Fruit fly (Drosophila melanogaster) whole organism, embryonic: ENCODE results near the gene CG6685.

ENCODE experiments used
- Asciz ChIP-seq: fragments of 200-800 bp; sonication (Bioruptor generic); optimal IDR thresholded peaks from 2 replicates; lab custom pipeline; 2017; ENCODE audit warnings: missing biosample characterization, mild to moderate bottlenecking, missing genetic modification characterization, missing genetic modification reagents
- Blimp-1 ChIP-seq: fragments of 200-800 bp; sonication (Bioruptor generic); optimal IDR thresholded peaks from 3 replicates; lab custom pipeline; 2018; ENCODE audit warnings: missing biosample characterization, missing genetic modification characterization, mild to moderate bottlenecking, moderate library complexity, missing genetic modification reagents
- CG10267 ChIP-seq: fragments of 200-800 bp; sonication (Bioruptor generic); optimal IDR thresholded peaks from 2 replicates; lab custom pipeline; 2018; ENCODE audit warnings: missing biosample characterization, mild to moderate bottlenecking, missing genetic modification characterization, moderate library complexity
- CG12236 ChIP-seq: fragments of 200-800 bp; sonication (Bioruptor generic); optimal IDR thresholded peaks from 2 replicates; lab custom pipeline; 2016; ENCODE audit warnings: missing biosample characterization, missing genetic modification characterization
- CG13287 ChIP-seq: fragments of 200-800 bp; sonication (Bioruptor generic); IDR thresholded peaks from 2 replicates; pipeline ENCODE4 v1.3.6; 2022; ENCODE audit warnings: missing biosample characterization, missing genetic modification characterization; ENCODE audit not compliant: partially characterized antibody
- CG15514 ChIP-seq: fragments of 200-800 bp; sonication (Bioruptor generic); optimal IDR thresholded peaks from 3 replicates; lab custom pipeline; 2017; ENCODE audit warnings: missing biosample characterization, missing genetic modification characterization, mild to moderate bottlenecking, moderate library complexity, missing genetic modification reagents
- CG15696 ChIP-seq: fragments of 200-800 bp; sonication (Bioruptor generic); optimal IDR thresholded peaks from 2 replicates; lab custom pipeline; 2019; ENCODE audit warnings: missing biosample characterization, mild to moderate bottlenecking, missing genetic modification characterization, moderate library complexity
- CG1603 ChIP-seq: fragments of 200-800 bp; sonication (Bioruptor generic); optimal IDR thresholded peaks from 2 replicates; lab custom pipeline; 2019; ENCODE audit warnings: missing biosample characterization, mild to moderate bottlenecking, missing genetic modification characterization, moderate library complexity
- CG16779 ChIP-seq: fragments of 200-800 bp; sonication (Bioruptor generic); IDR thresholded peaks from 2 replicates; pipeline ENCODE4 v1.3.6; 2022; ENCODE audit warnings: missing biosample characterization, missing genetic modification characterization
- CG18599 ChIP-seq: fragments of 200-800 bp; sonication (Bioruptor generic); optimal IDR thresholded peaks from 3 replicates; lab custom pipeline; 2017; ENCODE audit warnings: missing biosample characterization, missing genetic modification characterization, mild to moderate bottlenecking, moderate library complexity, missing genetic modification reagents
- CG2202 ChIP-seq: fragments of 200-800 bp; sonication (Bioruptor generic); optimal IDR thresholded peaks from 2 replicates; lab custom pipeline; 2018; ENCODE audit warnings: missing biosample characterization, mild to moderate bottlenecking, missing genetic modification characterization
- CG30431 ChIP-seq: fragments of 200-800 bp; sonication (Bioruptor generic); optimal IDR thresholded peaks from 2 replicates; lab custom pipeline; 2017; ENCODE audit warnings: missing biosample characterization, missing genetic modification characterization
- CG31224 ChIP-seq: fragments of 200-800 bp; sonication (Bioruptor generic); IDR thresholded peaks from 2 replicates; pipeline ENCODE4 v1.3.6; 2022; ENCODE audit warnings: missing biosample characterization, missing genetic modification characterization
- CG33213 ChIP-seq: fragments of 200-800 bp; sonication (Bioruptor generic); optimal IDR thresholded peaks from 3 replicates; lab custom pipeline; 2016; ENCODE audit warnings: missing biosample characterization, missing genetic modification characterization
- CG34422 ChIP-seq: fragments of 200-800 bp; sonication (Bioruptor generic); IDR thresholded peaks from 3 replicates; pipeline ENCODE4 v1.3.6; 2022; ENCODE audit warnings: missing biosample characterization, missing genetic modification characterization
- CG4617 ChIP-seq: fragments of 200-800 bp; sonication (Bioruptor generic); optimal IDR thresholded peaks from 3 replicates; lab custom pipeline; 2016; ENCODE audit warnings: missing biosample characterization, missing genetic modification characterization, borderline replicate concordance
- CG7928 ChIP-seq: fragments of 200-800 bp; sonication (Bioruptor generic); optimal IDR thresholded peaks from 2 replicates; lab custom pipeline; 2017; ENCODE audit warnings: missing biosample characterization, mild to moderate bottlenecking, missing genetic modification characterization
- CG8281 ChIP-seq: fragments of 200-800 bp; sonication (Bioruptor generic); optimal IDR thresholded peaks from 2 replicates; lab custom pipeline; 2018; ENCODE audit warnings: missing biosample characterization, mild to moderate bottlenecking, missing genetic modification characterization, moderate library complexity
- CG8765 ChIP-seq: fragments of 200-800 bp; sonication (Bioruptor generic); IDR thresholded peaks from 2 replicates; pipeline ENCODE4 v1.3.6; 2022; ENCODE audit warnings: missing biosample characterization, missing genetic modification characterization
- CHES-1-like ChIP-seq: fragments of 200-800 bp; sonication (Bioruptor generic); optimal IDR thresholded peaks from 2 replicates; lab custom pipeline; 2016; ENCODE audit warnings: missing biosample characterization, missing genetic modification characterization
- CoRest ChIP-seq: fragments of 200-800 bp; sonication (Bioruptor generic); optimal IDR thresholded peaks from 3 replicates; lab custom pipeline; 2018; ENCODE audit warnings: missing biosample characterization, mild to moderate bottlenecking, missing genetic modification characterization, moderate library complexity
- Dp ChIP-seq: fragments of 200-800 bp; sonication (Bioruptor generic); optimal IDR thresholded peaks from 2 replicates; lab custom pipeline; 2018; ENCODE audit warnings: missing biosample characterization, mild to moderate bottlenecking, missing genetic modification characterization, moderate library complexity
- E2f1 ChIP-seq: fragments of 200-800 bp; sonication (Bioruptor generic); IDR thresholded peaks from 2 replicates; pipeline ENCODE4 v1.3.6; 2022; ENCODE audit warnings: missing biosample characterization, missing genetic modification characterization
- Ets97D ChIP-seq: fragments of 200-800 bp; sonication (Bioruptor generic); optimal IDR thresholded peaks from 3 replicates; lab custom pipeline; 2016; ENCODE audit warnings: missing biosample characterization, missing genetic modification characterization
- Hmr ChIP-seq: fragments of 200-800 bp; sonication (Bioruptor generic); optimal IDR thresholded peaks from 3 replicates; lab custom pipeline; 2017; ENCODE audit warnings: mild to moderate bottlenecking, missing biosample characterization, missing genetic modification reagents, missing genetic modification characterization
- Jarid2 ChIP-seq: fragments of 200-800 bp; sonication (Bioruptor generic); optimal IDR thresholded peaks from 3 replicates; lab custom pipeline; 2017; ENCODE audit warnings: mild to moderate bottlenecking, missing biosample characterization, missing genetic modification reagents, missing genetic modification characterization
- Lpt ChIP-seq: fragments of >200 bp; optimal IDR thresholded peaks from 2 replicates; lab custom pipeline; 2018; ENCODE audit warnings: missing biosample characterization, missing genetic modification characterization
- Pdp1 ChIP-seq, 2 experiments: fragments of 200-800 bp; sonication (Bioruptor generic); optimal IDR thresholded peaks; 3 replicates each; lab custom pipeline; 2016; ENCODE audit warnings: missing biosample characterization in 2 of 2, missing genetic modification characterization in 2 of 2, mild to moderate bottlenecking in 1 of 2, moderate library complexity in 1 of 2
- Scr ChIP-seq: fragments of 200-800 bp; sonication (Bioruptor generic); IDR thresholded peaks from 2 replicates; pipeline ENCODE4 v1.3.6; 2022; ENCODE audit warnings: missing biosample characterization, missing genetic modification characterization; ENCODE audit not compliant: partially characterized antibody
- Ssrp ChIP-seq: fragments of 200-800 bp; sonication (Bioruptor generic); optimal IDR thresholded peaks from 2 replicates; lab custom pipeline; 2018; ENCODE audit warnings: missing biosample characterization, mild to moderate bottlenecking, missing genetic modification characterization, moderate library complexity
- ato ChIP-seq: fragments of 200-800 bp; sonication (Bioruptor generic); IDR thresholded peaks from 2 replicates; pipeline ENCODE4 v1.3.6; 2022; ENCODE audit warnings: missing biosample characterization, missing genetic modification characterization; ENCODE audit not compliant: partially characterized antibody
- dm ChIP-seq: fragments of 200-800 bp; sonication (Bioruptor generic); optimal IDR thresholded peaks from 3 replicates; lab custom pipeline; 2016; ENCODE audit warnings: missing biosample characterization, missing genetic modification characterization
- eyg ChIP-seq: fragments of 200-800 bp; sonication (Bioruptor generic); optimal IDR thresholded peaks from 3 replicates; lab custom pipeline; 2016; ENCODE audit warnings: missing biosample characterization, missing genetic modification characterization
- ftz-f1 ChIP-seq: fragments of 200-800 bp; sonication (Bioruptor generic); optimal IDR thresholded peaks from 2 replicates; lab custom pipeline; 2016; ENCODE audit warnings: missing biosample characterization, missing genetic modification characterization
- gro ChIP-seq: fragments of 200-800 bp; sonication (Bioruptor generic); optimal IDR thresholded peaks from 2 replicates; lab custom pipeline; 2016; ENCODE audit warnings: missing biosample characterization, missing genetic modification characterization
- insv ChIP-seq, 2 experiments: fragments of 200-800 bp; sonication (Bioruptor generic); optimal IDR thresholded peaks; 3 replicates each; lab custom pipeline; 2016 to 2018; ENCODE audit warnings: missing biosample characterization in 2 of 2, missing genetic modification characterization in 2 of 2
- mam ChIP-seq: fragments of 200-800 bp; sonication (Bioruptor generic); optimal IDR thresholded peaks from 3 replicates; lab custom pipeline; 2016; ENCODE audit warnings: missing biosample characterization, missing genetic modification characterization
- odd ChIP-seq: fragments of 200-800 bp; sonication (Bioruptor generic); optimal IDR thresholded peaks from 2 replicates; lab custom pipeline; 2017; ENCODE audit warnings: missing biosample characterization, mild to moderate bottlenecking, missing genetic modification characterization
- peb ChIP-seq: fragments of 200-800 bp; sonication (Bioruptor generic); IDR thresholded peaks from 2 replicates; pipeline ENCODE4 v1.3.6; 2022; ENCODE audit warnings: missing biosample characterization, missing genetic modification characterization
- pfk ChIP-seq: fragments of 200-800 bp; sonication (Bioruptor generic); optimal IDR thresholded peaks from 2 replicates; lab custom pipeline; 2018; ENCODE audit warnings: missing biosample characterization, mild to moderate bottlenecking, missing genetic modification characterization, moderate library complexity
- pita ChIP-seq: fragments of 200-800 bp; sonication (Bioruptor generic); optimal IDR thresholded peaks from 2 replicates; lab custom pipeline; 2017; ENCODE audit warnings: missing biosample characterization, mild to moderate bottlenecking, missing genetic modification characterization
- pzg ChIP-seq: fragments of 200-800 bp; sonication (Bioruptor generic); optimal IDR thresholded peaks from 3 replicates; lab custom pipeline; 2018; ENCODE audit warnings: missing biosample characterization, mild to moderate bottlenecking, missing genetic modification characterization, moderate library complexity
- ro ChIP-seq: fragments of 200-800 bp; sonication (Bioruptor generic); IDR thresholded peaks from 2 replicates; pipeline ENCODE4 v1.3.6; 2022; ENCODE audit warnings: missing biosample characterization, missing genetic modification characterization
- sens-2 ChIP-seq: fragments of 200-800 bp; sonication (Bioruptor generic); IDR thresholded peaks from 2 replicates; pipeline ENCODE4 v1.3.6; 2022; ENCODE audit warnings: missing biosample characterization, missing genetic modification characterization
- seq ChIP-seq: fragments of 200-800 bp; sonication (Bioruptor generic); IDR thresholded peaks from 2 replicates; pipeline ENCODE4 v1.3.6; 2022; ENCODE audit warnings: missing biosample characterization, missing genetic modification characterization
- sna ChIP-seq: fragments of 200-800 bp; sonication (Bioruptor generic); IDR thresholded peaks from 2 replicates; pipeline ENCODE4 v1.3.6; 2022; ENCODE audit warnings: missing biosample characterization, missing genetic modification characterization; ENCODE audit not compliant: partially characterized antibody
- ssp ChIP-seq: fragments of 200-800 bp; sonication (Bioruptor generic); IDR thresholded peaks from 2 replicates; pipeline ENCODE4 v1.3.6; 2022; ENCODE audit warnings: missing biosample characterization, missing genetic modification characterization
- tin ChIP-seq: fragments of 200-800 bp; sonication (Bioruptor generic); optimal IDR thresholded peaks from 3 replicates; lab custom pipeline; 2016; ENCODE audit warnings: missing biosample characterization, missing genetic modification characterization
- trem ChIP-seq: fragments of 200-800 bp; optimal IDR thresholded peaks from 3 replicates; lab custom pipeline; 2019; ENCODE audit warnings: missing biosample characterization, mild to moderate bottlenecking, missing genetic modification characterization, moderate library complexity
- tx ChIP-seq: fragments of 200-800 bp; sonication (Bioruptor generic); optimal IDR thresholded peaks from 2 replicates; lab custom pipeline; 2016; ENCODE audit warnings: missing biosample characterization, missing genetic modification characterization

Gene CG6685

dm6 chr3L:9968267-9968721, at the start of gene CG6685, which contains the start of gene Dronc (continued):
- TF ChIP-seq CG16779 (GFP tag; lab: Robert Waterston, UW) (no peak), CG18599 (GFP tag; lab: Kevin White, UChicago) (no peak), mam (GFP tag; lab: Kevin White, UChicago) (no peak), Blimp-1 (GFP tag; lab: Kevin White, UChicago) (no peak), ato (peak; percentile 34; the same call in 1 of the 2 replicates), trem (tag; lab: Kevin White, UChicago) (peak; percentile 57), Ets97D (GFP tag; lab: Kevin White, UChicago) (peak; percentile 90), sna (GFP tag; lab: Robert Waterston, UW) (peak; percentile 36; the same call in 1 of the 2 replicates), CG10267 (tag; lab: Kevin White, UChicago) (peak; percentile 68), Asciz (no peak), sens-2 (GFP tag; lab: Robert Waterston, UW) (no peak), E2f1 (GFP tag; lab: Robert Waterston, UW) (no peak), peb (no peak), odd (GFP tag; lab: Kevin White, UChicago) (no peak), CG33213 (GFP tag; lab: Kevin White, UChicago) (peak; percentile 83), pzg (peak; percentile 98), Hmr (peak; percentile 70), CG8281 (peak; percentile 22), ftz-f1 (peak; percentile 57), CG31224 (GFP tag; lab: Robert Waterston, UW) (no peak), CG34422 (GFP tag; lab: Robert Waterston, UW) (peak; percentile 59; the same call in 1 of the 3 replicates), pita (GFP tag; lab: Kevin White, UChicago) (peak; percentile 58), ro (GFP tag; lab: Robert Waterston, UW) (no peak), pfk (GFP tag; lab: Kevin White, UChicago) (peak; percentile 95), CG30431 (GFP tag; lab: Kevin White, UChicago) (no peak), seq (GFP tag; lab: Robert Waterston, UW) (no peak), Jarid2 (GFP tag; lab: Kevin White, UChicago) (peak; percentile 52), Ssrp (no peak), CG15514 (GFP tag; lab: Kevin White, UChicago) (peak; percentile 83), Pdp1 (GFP tag; optimal IDR thresholded peaks at IDR 0.05; lab: Kevin White, UChicago) (peak in 1 of 2 experiments; percentile 73), eyg (peak; percentile 11), gro (GFP tag; lab: Kevin White, UChicago) (peak; percentile 59), CoRest (tag; lab: Kevin White, UChicago) (peak; percentile 65), CG2202 (tag; lab: Kevin White, UChicago) (no peak), CG8765 (no peak), CG13287 (GFP tag; lab: Robert Waterston, UW) (peak; percentile 61; the same call in 1 of the 2 replicates), CG7928 (GFP tag; lab: Kevin White, UChicago) (peak; percentile 23), tx (no peak), Scr (no peak), dm (peak; percentile 33), CHES-1-like (peak; percentile 59), CG4617 (GFP tag; lab: Kevin White, UChicago) (peak; percentile 73), tin (no peak), Lpt (no peak), ssp (GFP tag; lab: Robert Waterston, UW) (no peak; the same call in 1 of the 2 replicates), CG1603 (tag; lab: Kevin White, UChicago) (peak; percentile 91), CG12236 (GFP tag; lab: Kevin White, UChicago) (no peak), Dp (GFP tag; lab: Kevin White, UChicago) (peak; percentile 60), CG15696 (tag; lab: Kevin White, UChicago) (no peak), insv (GFP tag; optimal IDR thresholded peaks at IDR 0.05; lab: Kevin White, UChicago) (no peak)
